Fruit fly (Drosophila melanogaster) whole organism, prepupa: ENCODE results near the gene TwdlL.

Experiments used
- Blimp-1 ChIP-seq: fragments of 200-800 bp; sonication (Bioruptor generic); optimal IDR thresholded peaks from 3 replicates; lab custom pipeline; 2017; ENCODE audit warnings: missing biosample characterization, missing genetic modification characterization, mild to moderate bottlenecking, moderate library complexity, missing genetic modification reagents
- CG10669 ChIP-seq: fragments of 200-800 bp; sonication (Bioruptor generic); optimal IDR thresholded peaks from 3 replicates; lab custom pipeline; 2018; ENCODE audit warnings: missing biosample characterization, mild to moderate bottlenecking, missing genetic modification characterization, moderate library complexity
- CG1621 ChIP-seq: fragments of 200-800 bp; sonication (Bioruptor generic); optimal IDR thresholded peaks from 3 replicates; lab custom pipeline; 2018; ENCODE audit warnings: missing biosample characterization, mild to moderate bottlenecking, missing genetic modification characterization
- CG34406 ChIP-seq: fragments of 200-800 bp; sonication (Bioruptor generic); optimal IDR thresholded peaks from 3 replicates; lab custom pipeline; 2016; ENCODE audit warnings: missing biosample characterization, missing genetic modification characterization
- CG3919 ChIP-seq: fragments of 200-800 bp; sonication (Bioruptor generic); optimal IDR thresholded peaks from 3 replicates; lab custom pipeline; 2016; ENCODE audit warnings: missing biosample characterization, missing genetic modification characterization
- CG6163 ChIP-seq: fragments of 200-800 bp; sonication (Bioruptor generic); IDR thresholded peaks from 3 replicates; pipeline ENCODE4 v1.3.6; 2022; ENCODE audit warnings: missing biosample characterization, missing genetic modification characterization
- CG6276 ChIP-seq: fragments of 200-800 bp; sonication (Bioruptor generic); optimal IDR thresholded peaks from 2 replicates; lab custom pipeline; 2017; ENCODE audit warnings: missing biosample characterization, mild to moderate bottlenecking, missing genetic modification characterization
- CG6792 ChIP-seq: fragments of 200-800 bp; sonication (Bioruptor generic); optimal IDR thresholded peaks from 3 replicates; lab custom pipeline; 2016; ENCODE audit warnings: missing biosample characterization, missing genetic modification characterization
- CG7368 ChIP-seq: fragments of 200-800 bp; sonication (Bioruptor generic); optimal IDR thresholded peaks from 3 replicates; lab custom pipeline; 2016; ENCODE audit warnings: missing biosample characterization, missing genetic modification characterization
- Eip75B ChIP-seq: fragments of 200-800 bp; sonication (Bioruptor generic); optimal IDR thresholded peaks from 3 replicates; lab custom pipeline; 2016; ENCODE audit warnings: missing biosample characterization, missing genetic modification characterization
- Eip78C ChIP-seq: fragments of 200-800 bp; sonication (Bioruptor generic); peaks from one replicate; lab custom pipeline; 2016; ENCODE audit warnings: missing biosample characterization, missing genetic modification characterization
- Eip93F ChIP-seq: fragments of 200-800 bp; sonication (Bioruptor generic); optimal IDR thresholded peaks from 2 replicates; lab custom pipeline; 2016; ENCODE audit warnings: missing biosample characterization, mild to moderate bottlenecking, missing genetic modification characterization
- Ets21C ChIP-seq: fragments of 200-800 bp; sonication (Bioruptor generic); optimal IDR thresholded peaks from 3 replicates; lab custom pipeline; 2016; ENCODE audit warnings: missing biosample characterization, missing genetic modification characterization
- Hr38 ChIP-seq: sonication (Bioruptor generic); optimal IDR thresholded peaks from 2 replicates; lab custom pipeline; 2016; ENCODE audit warnings: missing biosample characterization, missing genetic modification characterization
- Hr39 ChIP-seq: fragments of 200-800 bp; sonication (Bioruptor generic); optimal IDR thresholded peaks from 2 replicates; lab custom pipeline; 2016; ENCODE audit warnings: missing biosample characterization, missing genetic modification characterization
- Met ChIP-seq: fragments of 200-800 bp; sonication (Bioruptor generic); optimal IDR thresholded peaks from 3 replicates; lab custom pipeline; 2016; ENCODE audit warnings: missing biosample characterization, missing genetic modification characterization
- OdsH ChIP-seq: fragments of 200-800 bp; sonication (Bioruptor generic); optimal IDR thresholded peaks from 3 replicates; lab custom pipeline; 2016; ENCODE audit warnings: missing biosample characterization, missing genetic modification characterization
- Smox ChIP-seq: fragments of 200-800 bp; sonication (Bioruptor generic); optimal IDR thresholded peaks from 3 replicates; lab custom pipeline; 2016; ENCODE audit warnings: missing biosample characterization, missing genetic modification characterization
- Sox14 ChIP-seq: fragments of 200-800 bp; sonication (Bioruptor generic); optimal IDR thresholded peaks from 3 replicates; lab custom pipeline; 2016; ENCODE audit warnings: missing biosample characterization, missing genetic modification characterization
- Sox15 ChIP-seq: fragments of 200-800 bp; sonication (Bioruptor generic); optimal IDR thresholded peaks from 3 replicates; lab custom pipeline; 2016; ENCODE audit warnings: missing biosample characterization, missing genetic modification characterization
- achi ChIP-seq: fragments of 200-800 bp; sonication (Bioruptor generic); optimal IDR thresholded peaks from 3 replicates; lab custom pipeline; 2016; ENCODE audit warnings: missing biosample characterization, missing genetic modification characterization
- acj6 ChIP-seq: fragments of 200-800 bp; sonication (Bioruptor generic); optimal IDR thresholded peaks from 3 replicates; lab custom pipeline; 2016; ENCODE audit warnings: missing biosample characterization, missing genetic modification characterization
- cyc ChIP-seq: fragments of 200-800 bp; sonication (Bioruptor generic); optimal IDR thresholded peaks from 3 replicates; lab custom pipeline; 2016; ENCODE audit warnings: missing biosample characterization, missing genetic modification characterization
- dsx ChIP-seq: fragments of 200-800 bp; optimal IDR thresholded peaks from 3 replicates; lab custom pipeline; 2019; ENCODE audit warnings: missing biosample characterization, mild to moderate bottlenecking, missing genetic modification characterization, moderate library complexity; ENCODE audit not compliant: poor library complexity, severe bottlenecking
- eg ChIP-seq: fragments of 200-800 bp; sonication (Bioruptor generic); IDR thresholded peaks from 3 replicates; pipeline ENCODE4 v1.3.6; 2022; ENCODE audit warnings: missing biosample characterization, missing genetic modification characterization
- esn ChIP-seq: fragments of 200-800 bp; sonication (Bioruptor generic); optimal IDR thresholded peaks from 2 replicates; lab custom pipeline; 2016; ENCODE audit warnings: missing biosample characterization, mild to moderate bottlenecking, missing genetic modification characterization, moderate library complexity
- fd85E ChIP-seq: fragments of 200-800 bp; sonication (Bioruptor generic); optimal IDR thresholded peaks from 3 replicates; lab custom pipeline; 2016; ENCODE audit warnings: missing biosample characterization, missing genetic modification characterization
- lz ChIP-seq: fragments of 200-800 bp; sonication (Bioruptor generic); optimal IDR thresholded peaks from 3 replicates; lab custom pipeline; 2016; ENCODE audit warnings: missing biosample characterization, missing genetic modification characterization
- net ChIP-seq: fragments of 200-800 bp; sonication (Bioruptor generic); optimal IDR thresholded peaks from 3 replicates; lab custom pipeline; 2016; ENCODE audit warnings: missing biosample characterization, missing genetic modification characterization
- pdm3 ChIP-seq: fragments of 200-800 bp; sonication (Bioruptor generic); optimal IDR thresholded peaks from 3 replicates; lab custom pipeline; 2016; ENCODE audit warnings: missing biosample characterization, missing genetic modification characterization
- spab ChIP-seq: fragments of 200-800 bp; sonication (Bioruptor generic); optimal IDR thresholded peaks from 2 replicates; lab custom pipeline; 2017; ENCODE audit warnings: missing biosample characterization, mild to moderate bottlenecking, missing genetic modification characterization, missing genetic modification reagents
- ss ChIP-seq, 2 experiments: fragments of 200-800 bp; sonication (Bioruptor generic); optimal IDR thresholded peaks; 2 replicates in 1 of 2; 3 replicates in 1 of 2; lab custom pipeline; 2017 to 2018; ENCODE audit warnings: mild to moderate bottlenecking in 2 of 2, missing biosample characterization in 2 of 2, missing genetic modification characterization in 2 of 2, moderate library complexity in 1 of 2
- svp ChIP-seq: fragments of 200-800 bp; sonication (Bioruptor generic); peaks from one replicate; lab custom pipeline; 2016; ENCODE audit warnings: missing biosample characterization, missing genetic modification characterization
- vri ChIP-seq: fragments of 200-800 bp; sonication (Bioruptor generic); optimal IDR thresholded peaks from 3 replicates; lab custom pipeline; 2016; ENCODE audit warnings: missing biosample characterization, mild to moderate bottlenecking, missing genetic modification characterization

TwdlL gene

dm6 chr3R:26636388-26636787 is 10.9 kb upstream of the TwdlL start, which contains the start of gene TwdlS:
Gene TwdlS (plus strand): TSS chr3R:26636688.
- TF ChIP-seq Hr39 (GFP tag; lab: Kevin White, UChicago) (no peak), svp (GFP tag; lab: Kevin White, UChicago) (peak; percentile 24)
- TF ChIP-seq, all 60 proteins: peak for 1

- TF ChIP-seq lz (GFP tag; lab: Kevin White, UChicago) (no peak), cyc (GFP tag; lab: Kevin White, UChicago) (no peak), net (GFP tag; lab: Kevin White, UChicago) (no peak), dsx (GFP tag; lab: Kevin White, UChicago) (no peak), Eip75B (GFP tag; lab: Kevin White, UChicago) (no peak), CG1621 (tag; lab: Kevin White, UChicago) (no peak), Met (GFP tag; lab: Kevin White, UChicago) (no peak), Eip78C (GFP tag; lab: Kevin White, UChicago) (no peak), CG7368 (GFP tag; lab: Kevin White, UChicago) (no peak), ss (GFP tag; optimal IDR thresholded peaks at IDR 0.05; lab: Kevin White, UChicago) (no peak), acj6 (GFP tag; lab: Kevin White, UChicago) (no peak)
Observed at dm6 chr3R:26634585-26634984, 9.1 kb upstream of the TwdlL start, which contains the start of gene TwdlR. Gene TwdlR (plus strand): TSS chr3R:26634885.

DNA sequence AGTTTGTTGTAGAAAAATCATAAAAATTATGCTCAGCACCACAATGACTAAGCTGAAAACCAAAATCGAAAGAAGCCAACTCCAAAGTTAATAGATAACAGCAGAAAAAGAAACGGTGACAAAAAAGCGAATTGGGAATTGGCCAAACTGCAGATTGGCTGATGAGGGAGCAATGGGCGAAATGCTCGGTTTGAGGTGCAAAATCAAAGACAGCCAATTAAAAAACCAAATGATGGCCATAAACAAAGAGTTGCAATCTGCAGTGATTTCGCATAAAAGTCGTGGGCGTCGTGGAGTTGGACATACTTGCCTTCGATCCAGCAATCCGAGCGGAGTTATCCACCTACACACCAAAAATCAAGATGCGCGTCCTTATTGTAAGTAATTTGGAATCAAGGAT is 8.0 kb upstream of the TwdlL start, which contains the start of gene TwdlH:
TwdlH (plus strand) TSS at position 301 of the 400 bp plus-strand sequence.
- TF ChIP-seq dsx (GFP tag; lab: Kevin White, UChicago) (no peak), CG6792 (GFP tag; lab: Kevin White, UChicago) (no peak), Met (GFP tag; lab: Kevin White, UChicago) (no peak)

DNA sequence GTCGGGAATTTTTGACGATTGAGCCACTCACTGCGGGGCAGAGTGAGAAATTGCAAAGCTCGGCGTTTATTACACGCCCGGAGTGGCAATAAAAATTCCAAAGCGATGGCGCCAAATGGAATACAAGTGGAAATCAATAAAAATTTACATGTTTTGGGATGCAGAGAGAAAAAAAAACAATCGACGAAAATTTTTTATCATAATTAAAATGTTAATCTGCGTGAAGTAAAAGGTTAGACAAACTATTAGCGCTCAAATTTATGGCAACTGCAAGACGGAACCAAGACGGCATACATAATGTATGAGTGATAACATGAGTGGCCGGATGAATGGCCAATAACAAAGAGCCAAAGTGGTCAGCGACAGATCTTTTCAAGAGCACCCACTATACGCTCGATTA is 7.6 kb upstream of the TwdlL start:
- no peak for TF ChIP-seq lz (GFP tag; lab: Kevin White, UChicago)
- no peak for TF ChIP-seq Sox14
- no peak for TF ChIP-seq dsx (GFP tag; lab: Kevin White, UChicago)
- TF ChIP-seq CG3919 (GFP tag; lab: Kevin White, UChicago), result no peak
- TF ChIP-seq eg (GFP tag; lab: Robert Waterston, UW), result no peak
- no peak for TF ChIP-seq esn (GFP tag; lab: Kevin White, UChicago)
- no peak for TF ChIP-seq vri (GFP tag; lab: Kevin White, UChicago)
- no peak for TF ChIP-seq CG34406 (GFP tag; lab: Kevin White, UChicago)
- TF ChIP-seq Sox15, result no peak
- TF ChIP-seq svp (GFP tag; lab: Kevin White, UChicago), result no peak
- TF ChIP-seq Met (GFP tag; lab: Kevin White, UChicago), result no peak
- TF ChIP-seq pdm3, result no peak
- no peak for TF ChIP-seq fd85E (GFP tag; lab: Kevin White, UChicago)
- no peak for TF ChIP-seq ss (GFP tag; optimal IDR thresholded peaks at IDR 0.05; lab: Kevin White, UChicago)
- no peak for TF ChIP-seq achi
- TF ChIP-seq Hr38 (GFP tag; lab: Kevin White, UChicago), result no peak
- no peak for TF ChIP-seq Blimp-1 (GFP tag; lab: Kevin White, UChicago)

DNA sequence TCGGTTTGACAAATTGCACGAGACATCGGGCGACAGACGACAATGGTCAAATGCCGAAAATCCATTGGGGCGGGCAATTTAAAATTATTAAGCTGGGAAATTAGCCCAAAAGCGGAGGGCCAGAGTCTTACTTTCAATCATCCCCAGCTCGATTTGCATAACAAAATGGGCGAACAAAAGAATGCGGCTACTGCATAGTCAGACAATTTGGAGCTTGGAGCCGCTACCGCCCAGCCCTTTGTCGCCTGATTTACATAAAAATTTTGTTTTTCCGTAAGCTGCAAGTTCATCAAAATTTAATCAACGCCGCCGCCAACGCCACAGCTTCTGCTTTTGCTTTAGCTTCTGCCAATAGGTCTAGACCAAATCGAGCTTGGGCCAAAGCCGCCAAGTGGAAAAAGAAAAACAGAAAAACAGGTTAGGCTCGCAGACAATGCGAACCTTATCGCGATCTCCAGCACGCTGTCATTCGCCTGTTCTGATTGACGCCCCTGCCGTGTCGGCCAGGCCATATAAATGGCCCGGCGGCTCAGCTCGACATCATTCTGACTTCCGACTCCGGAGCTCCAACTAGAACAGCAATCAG is 6.0 kb upstream of the TwdlL start, which contains the start of gene TwdlN:
TwdlN (plus strand) TSS at position 536 of the 586 bp plus-strand sequence.
- no peak for TF ChIP-seq spab (GFP tag; lab: Kevin White, UChicago)
- no peak for TF ChIP-seq eg (GFP tag; lab: Robert Waterston, UW)
- TF ChIP-seq CG34406 (GFP tag; lab: Kevin White, UChicago), result no peak
- no peak for TF ChIP-seq vri (GFP tag; lab: Kevin White, UChicago)
- TF ChIP-seq Eip93F (GFP tag; lab: Kevin White, UChicago), result no peak
- TF ChIP-seq achi, result no peak
- no peak for TF ChIP-seq CG7368 (GFP tag; lab: Kevin White, UChicago)
- no peak for TF ChIP-seq svp (GFP tag; lab: Kevin White, UChicago)
- no peak for TF ChIP-seq CG6276 (GFP tag; lab: Kevin White, UChicago)
- no peak for TF ChIP-seq OdsH
- no peak for TF ChIP-seq Ets21C
- no peak for TF ChIP-seq Eip75B (GFP tag; lab: Kevin White, UChicago)
- no peak for TF ChIP-seq CG10669 (GFP tag; lab: Kevin White, UChicago)
- TF ChIP-seq CG6163 (GFP tag; lab: Robert Waterston, UW), result no peak
- TF ChIP-seq Smox, result no peak
- no peak for TF ChIP-seq Sox14
- no peak for TF ChIP-seq Hr39 (GFP tag; lab: Kevin White, UChicago)
- no peak for TF ChIP-seq dsx (GFP tag; lab: Kevin White, UChicago)
- TF ChIP-seq fd85E (GFP tag; lab: Kevin White, UChicago), result no peak
- no peak for TF ChIP-seq Hr38 (GFP tag; lab: Kevin White, UChicago)
